Worm (Caenorhabditis elegans): Measurements from ENCODE around the gene fbxa-35.

ce11 chrIII:1293135-1293534, 2.3 kb upstream of the fbxa-35 start, which contains the start of gene fbxa-36:
- TF ChIP-seq fax-1 (tag; optimal IDR thresholded peaks at IDR 0.05) (no peak), unc-42 (tag; optimal IDR thresholded peaks at IDR 0.05) (no peak), K09A11.1 (tag; optimal IDR thresholded peaks at IDR 0.05; ENCODE audit: insufficient read depth) (no peak), pha-4 (tag; optimal IDR thresholded peaks at IDR 0.05) (no peak)

All from whole organism, late embryonic.